Worm (Caenorhabditis elegans): ENCODE results near the gene C55C3.1.

- no peak for TF ChIP-seq mes-2 (tag; optimal IDR thresholded peaks at IDR 0.05; ENCODE audit: poor library complexity, severe bottlenecking)
- TF ChIP-seq hlh-11 (tag; optimal IDR thresholded peaks at IDR 0.05) = no peak
- TF ChIP-seq tag-97 (GFP tag; IDR thresholded peaks at IDR 0.05) = no peak
These were observed 52.5 kb downstream of the C55C3.1 start for ce11 chrIV:5761211-5761907.
